Fruit fly (Drosophila melanogaster) whole organism, embryonic: ENCODE measurements around the gene ics.

Experiments used
- Asciz ChIP-seq: fragments of 200-800 bp; sonication (Bioruptor generic); optimal IDR thresholded peaks from 2 replicates; lab custom pipeline; 2017; ENCODE audit warnings: missing biosample characterization, mild to moderate bottlenecking, missing genetic modification characterization, missing genetic modification reagents
- CG11093 ChIP-seq: fragments of 200-800 bp; sonication (Bioruptor generic); IDR thresholded peaks from 3 replicates; pipeline ENCODE4 v1.3.6; 2022; ENCODE audit warnings: missing biosample characterization, missing genetic modification characterization
- CG4282 ChIP-seq: fragments of 200-800 bp; sonication (Bioruptor generic); optimal IDR thresholded peaks from 2 replicates; lab custom pipeline; 2016; ENCODE audit warnings: missing biosample characterization, missing genetic modification characterization
- CG7928 ChIP-seq: fragments of 200-800 bp; sonication (Bioruptor generic); optimal IDR thresholded peaks from 2 replicates; lab custom pipeline; 2017; ENCODE audit warnings: missing biosample characterization, mild to moderate bottlenecking, missing genetic modification characterization
- Dbx ChIP-seq: fragments of 200-800 bp; sonication (Bioruptor generic); IDR thresholded peaks from 3 replicates; pipeline ENCODE4 v1.3.6; 2022; ENCODE audit warnings: missing biosample characterization, missing genetic modification characterization
- Oaz ChIP-seq: fragments of 200-800 bp; sonication (Bioruptor generic); IDR thresholded peaks from 2 replicates; pipeline ENCODE4 v1.3.6; 2022; ENCODE audit warnings: missing biosample characterization, missing genetic modification characterization
- Six4 ChIP-seq: fragments of 200-800 bp; sonication (Bioruptor generic); optimal IDR thresholded peaks from 2 replicates; lab custom pipeline; 2016; ENCODE audit warnings: missing biosample characterization, missing genetic modification characterization
- ara ChIP-seq: fragments of 200-800 bp; sonication (Bioruptor generic); IDR thresholded peaks from 2 replicates; pipeline ENCODE4 v1.3.6; 2022; ENCODE audit warnings: missing biosample characterization, missing genetic modification characterization
- az2 ChIP-seq: fragments of 200-800 bp; sonication (Bioruptor generic); optimal IDR thresholded peaks from 3 replicates; lab custom pipeline; 2016; ENCODE audit warnings: missing biosample characterization, missing genetic modification characterization
- dan ChIP-seq: fragments of 200-800 bp; sonication (Bioruptor generic); IDR thresholded peaks from 2 replicates; pipeline ENCODE4 v1.3.6; 2022; ENCODE audit warnings: missing biosample characterization, missing genetic modification characterization
- dmrt99B ChIP-seq: fragments of 200-800 bp; sonication (Bioruptor generic); optimal IDR thresholded peaks from 2 replicates; lab custom pipeline; 2018; ENCODE audit warnings: missing biosample characterization, mild to moderate bottlenecking, missing genetic modification characterization, moderate library complexity
- psq ChIP-seq: fragments of 200-800 bp; sonication (Bioruptor generic); optimal IDR thresholded peaks from 2 replicates; lab custom pipeline; 2017; ENCODE audit warnings: missing biosample characterization, missing genetic modification characterization

- TF ChIP-seq Six4 (GFP tag; lab: Kevin White, UChicago): no peak
- no peak for TF ChIP-seq az2 (GFP tag; lab: Kevin White, UChicago)
- no peak for TF ChIP-seq CG4282
- no peak for TF ChIP-seq Dbx (GFP tag; lab: Robert Waterston, UW)
- no peak for TF ChIP-seq CG7928
- TF ChIP-seq Asciz: no peak
- TF ChIP-seq psq (GFP tag; lab: Kevin White, UChicago): no peak
- TF ChIP-seq dmrt99B (tag; lab: Kevin White, UChicago): no peak
- TF ChIP-seq Oaz (GFP tag; lab: Robert Waterston, UW): no peak
- no peak for TF ChIP-seq CG11093
- no peak for TF ChIP-seq ara (GFP tag; lab: Robert Waterston, UW)
- TF ChIP-seq dan (GFP tag; lab: Robert Waterston, UW): no peak
Measured at dm6 chr2L:13591393-13591792, 51.0 kb downstream of the ics start.
